Worm (Caenorhabditis elegans): ENCODE measurements around the gene C04F5.9.

DNA sequence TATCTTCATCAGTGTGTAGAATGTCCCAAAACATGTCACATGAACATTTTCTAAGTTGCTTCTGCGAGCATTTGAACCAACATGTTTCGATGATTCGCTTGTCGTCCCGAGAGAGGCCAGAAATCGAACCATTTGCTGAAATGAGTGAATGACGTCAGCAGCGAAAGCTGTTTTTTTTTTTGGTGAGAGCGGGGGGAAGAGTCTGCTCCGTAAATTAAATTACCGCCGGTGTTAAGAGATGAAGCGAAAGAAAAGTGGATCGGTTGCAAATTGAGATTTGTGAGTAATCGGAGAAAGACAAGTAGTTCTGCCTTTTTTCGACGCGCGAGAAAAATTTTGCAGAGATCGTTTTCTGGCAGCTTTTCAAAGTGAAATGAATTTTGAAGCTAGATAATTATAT lies 30.7 kb downstream of the C04F5.9 start:
- TF ChIP-seq daf-16 (GFP tag; optimal IDR thresholded peaks at IDR 0.05) (no peak), daf-16 (tag; optimal IDR thresholded peaks at IDR 0.05) (no peak), ceh-82 (tag; optimal IDR thresholded peaks at IDR 0.05) (no peak), nhr-48 (tag; optimal IDR thresholded peaks at IDR 0.05) (no peak), ZK337.2 (GFP tag; IDR thresholded peaks at IDR 0.05) (no peak), nhr-237 (tag; optimal IDR thresholded peaks at IDR 0.05) (no peak), Y48G9A.11 (GFP tag; IDR thresholded peaks at IDR 0.05) (no peak), fkh-10 (GFP tag; optimal IDR thresholded peaks at IDR 0.05) (no peak), nhr-111 (GFP tag; optimal IDR thresholded peaks at IDR 0.05) (no peak), lin-39 (tag; optimal IDR thresholded peaks at IDR 0.05) (no peak), nhr-102 (tag; optimal IDR thresholded peaks at IDR 0.05) (no peak)

Data from whole organism, L4 larva.